Fruit fly (Drosophila melanogaster): ENCODE results near the gene vn.

vn gene

DNA sequence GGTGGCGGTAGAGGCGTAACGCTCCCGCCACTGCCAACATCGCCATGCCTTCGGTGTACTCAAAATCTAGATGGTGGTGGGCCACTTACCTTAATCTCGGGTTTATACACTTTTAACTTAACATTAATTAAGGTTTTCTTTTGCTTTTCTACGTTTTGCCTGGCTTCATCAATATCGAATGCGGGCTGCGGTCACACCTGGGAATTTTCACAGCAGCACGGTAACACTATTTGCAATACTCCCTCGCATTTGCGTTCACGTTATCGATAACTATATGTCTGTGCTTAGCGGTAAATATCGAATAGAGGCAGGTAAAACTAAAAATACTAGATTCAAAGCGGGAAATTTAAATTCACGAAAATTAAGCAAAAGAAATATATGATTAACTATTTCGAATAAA lies 51.5 kb downstream of the vn start, which contains the start of gene Bre1 (continued):
- TF ChIP-seq CG18476 (GFP tag; optimal IDR thresholded peaks at IDR 0.05) = no peak
- TF ChIP-seq slbo (GFP tag; IDR thresholded peaks at IDR 0.05) = no peak; the same call in 1 of the 2 replicates
- TF ChIP-seq CG2129 (GFP tag; IDR thresholded peaks at IDR 0.05; ENCODE audit: partially characterized antibody) = peak; percentile 44; the same call in 1 of the 2 replicates
- no peak for TF ChIP-seq ac (GFP tag; optimal IDR thresholded peaks at IDR 0.05)
- TF ChIP-seq ase (GFP tag; IDR thresholded peaks at IDR 0.05) = no peak
- TF ChIP-seq CG9437 (GFP tag; optimal IDR thresholded peaks at IDR 0.05) = no peak
- no peak for TF ChIP-seq CG9609 (GFP tag; optimal IDR thresholded peaks at IDR 0.05)
- TF ChIP-seq CG3281 (GFP tag; optimal IDR thresholded peaks at IDR 0.05) = no peak
- TF ChIP-seq Usf (GFP tag; optimal IDR thresholded peaks at IDR 0.05) = no peak
- TF ChIP-seq CkIIα-i1 (GFP tag; IDR thresholded peaks at IDR 0.05) = no peak
- no peak for TF ChIP-seq Dip3 (GFP tag; optimal IDR thresholded peaks at IDR 0.05)
- no peak for TF ChIP-seq Atf3 (GFP tag; optimal IDR thresholded peaks at IDR 0.05)
- TF ChIP-seq CG8290 (GFP tag; optimal IDR thresholded peaks at IDR 0.05) = no peak
- no peak for TF ChIP-seq CG8290 (tag; optimal IDR thresholded peaks at IDR 0.05)
- TF ChIP-seq nom (GFP tag; optimal IDR thresholded peaks at IDR 0.05) = no peak
- peak; percentile 3 for TF ChIP-seq Nf-YC (tag; optimal IDR thresholded peaks at IDR 0.05)
- TF ChIP-seq CG32772 (GFP tag; IDR thresholded peaks at IDR 0.05) = no peak
- TF ChIP-seq Atf6 (GFP tag; IDR thresholded peaks at IDR 0.05) = no peak
- no peak for TF ChIP-seq CG10366 (GFP tag; IDR thresholded peaks at IDR 0.05)
- TF ChIP-seq CG15514 (GFP tag; optimal IDR thresholded peaks at IDR 0.05) = peak; percentile 67
- no peak for TF ChIP-seq CG6272 (GFP tag; IDR thresholded peaks at IDR 0.05)
- TF ChIP-seq CG1832 (GFP tag; optimal IDR thresholded peaks at IDR 0.05) = no peak
- no peak for TF ChIP-seq CG5180 (GFP tag; optimal IDR thresholded peaks at IDR 0.05)
- TF ChIP-seq Hr39 (optimal IDR thresholded peaks at IDR 0.05) = no peak
- TF ChIP-seq dpn (GFP tag; optimal IDR thresholded peaks at IDR 0.05) = no peak
- TF ChIP-seq CG4854 (GFP tag; optimal IDR thresholded peaks at IDR 0.05) = no peak
- no peak for TF ChIP-seq CG11247 (GFP tag; IDR thresholded peaks at IDR 0.05)
- TF ChIP-seq CG4328 (GFP tag; optimal IDR thresholded peaks at IDR 0.05) = no peak
- TF ChIP-seq CG13894 (tag; optimal IDR thresholded peaks at IDR 0.05) = no peak
- peak; percentile 99 for TF ChIP-seq CG9797 (GFP tag; optimal IDR thresholded peaks at IDR 0.05)
- TF ChIP-seq CG7786 (GFP tag; optimal IDR thresholded peaks at IDR 0.05) = no peak
- TF ChIP-seq dati (GFP tag; IDR thresholded peaks at IDR 0.05) = no peak
- no peak for TF ChIP-seq pfk (GFP tag; optimal IDR thresholded peaks at IDR 0.05)
- peak; percentile 32 for TF ChIP-seq zen (tag; optimal IDR thresholded peaks at IDR 0.05)
- no peak for TF ChIP-seq Elba2 (GFP tag; optimal IDR thresholded peaks at IDR 0.05)
- no peak for TF ChIP-seq ato (GFP tag; IDR thresholded peaks at IDR 0.05; ENCODE audit: partially characterized antibody)
- TF ChIP-seq onecut (GFP tag; IDR thresholded peaks at IDR 0.05) = peak; percentile 67
- peak; percentile 8 for TF ChIP-seq p53 (GFP tag; optimal IDR thresholded peaks at IDR 0.05)
- no peak for TF ChIP-seq CG12769 (tag; optimal IDR thresholded peaks at IDR 0.05)
- peak; percentile 78 for TF ChIP-seq stwl (tag; optimal IDR thresholded peaks at IDR 0.05)
- no peak for TF ChIP-seq CG2678 (tag; optimal IDR thresholded peaks at IDR 0.05)
- no peak for TF ChIP-seq Chrac-16 (GFP tag; optimal IDR thresholded peaks at IDR 0.05)
- TF ChIP-seq CG13775 (GFP tag; optimal IDR thresholded peaks at IDR 0.05) = no peak
- TF ChIP-seq Antp (GFP tag; optimal IDR thresholded peaks at IDR 0.05) = no peak
- peak; percentile 33; the same call in 1 of the 3 replicates for TF ChIP-seq CG34422 (GFP tag; IDR thresholded peaks at IDR 0.05)
- TF ChIP-seq gsb (GFP tag; IDR thresholded peaks at IDR 0.05) = no peak
- no peak for TF ChIP-seq CG18262 (tag; optimal IDR thresholded peaks at IDR 0.05)
- no peak for TF ChIP-seq pan (optimal IDR thresholded peaks at IDR 0.05)
- TF ChIP-seq pan (GFP tag; optimal IDR thresholded peaks at IDR 0.05 in 1 of 2, IDR thresholded peaks at IDR 0.05 in 1 of 2) = no peak
- TF ChIP-seq ATbp (GFP tag; optimal IDR thresholded peaks at IDR 0.05) = no peak
- TF ChIP-seq CG7372 (GFP tag; IDR thresholded peaks at IDR 0.05) = no peak
- no peak for TF ChIP-seq CG17912 (GFP tag; optimal IDR thresholded peaks at IDR 0.05)
- TF ChIP-seq NFAT (GFP tag; IDR thresholded peaks at IDR 0.05) = no peak

All from whole organism, embryonic.